Worm (Caenorhabditis elegans) whole organism, L4/young adult: ENCODE results near the gene cal-5.

Experiments used
- dao-5 ChIP-seq: sonication (generic microtip); optimal IDR thresholded peaks from 2 replicates; lab custom pipeline; 2016; ENCODE audit warnings: missing genotype, missing genetic modification characterization, moderate library complexity, missing compliant biosample characterization
- him-1 ChIP-seq: sonication (generic microtip); optimal IDR thresholded peaks from 2 replicates; lab custom pipeline; 2016; ENCODE audit warnings: missing genotype, missing genetic modification reagents, missing genetic modification characterization, missing compliant biosample characterization

DNA sequence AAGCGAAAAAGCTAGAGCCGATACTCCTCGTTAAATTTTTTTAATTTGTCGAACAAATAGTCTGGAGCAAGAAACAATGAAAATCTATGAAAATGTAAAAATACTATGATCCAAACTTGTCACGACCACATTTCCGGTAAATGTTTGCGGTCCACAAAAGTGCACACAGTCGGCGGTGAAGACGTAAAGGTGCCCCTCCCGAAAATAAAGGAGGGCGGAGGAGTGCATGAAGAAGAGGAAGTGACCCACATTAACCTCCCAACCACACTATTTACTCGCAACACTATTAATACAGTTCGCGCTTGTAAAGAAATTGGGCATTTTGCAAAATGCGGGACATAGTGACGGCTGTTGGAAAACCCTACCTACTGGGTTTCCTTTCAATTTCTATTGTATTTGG, 37.7 kb downstream of the cal-5 start:
- TF ChIP-seq him-1 (tag; lab: Kevin White, UChicago) (no peak), dao-5 (tag; lab: Kevin White, UChicago) (no peak)
